Fruit fly (Drosophila melanogaster): ENCODE data around the gene CG10352.

Gene CG10352

dm6 chrX:11828336-11829007, 48.5 kb downstream of the CG10352 start:
- TF ChIP-seq CG5204 (GFP tag; optimal IDR thresholded peaks at IDR 0.05) = no peak
- TF ChIP-seq CG7045 (GFP tag; optimal IDR thresholded peaks at IDR 0.05) = no peak
- no peak for TF ChIP-seq CG7101 (tag; optimal IDR thresholded peaks at IDR 0.05)
- no peak for TF ChIP-seq tj (GFP tag; optimal IDR thresholded peaks at IDR 0.05)
- TF ChIP-seq cnc (optimal IDR thresholded peaks at IDR 0.05) = no peak
- no peak for TF ChIP-seq Mnt (GFP tag; optimal IDR thresholded peaks at IDR 0.05)

Measured in whole organism, adult.